Worm (Caenorhabditis elegans): ENCODE measurements around the gene tbc-9.

Gene tbc-9

ce11 chrIV:13487596-13487995, 15.1 kb downstream of the tbc-9 start:
- no peak for TF ChIP-seq fkh-8 (tag; optimal IDR thresholded peaks at IDR 0.05)
- no peak for TF ChIP-seq snpc-4 (tag; optimal IDR thresholded peaks at IDR 0.05)
- TF ChIP-seq nhr-85 (tag) = peak; percentile 1

DNA sequence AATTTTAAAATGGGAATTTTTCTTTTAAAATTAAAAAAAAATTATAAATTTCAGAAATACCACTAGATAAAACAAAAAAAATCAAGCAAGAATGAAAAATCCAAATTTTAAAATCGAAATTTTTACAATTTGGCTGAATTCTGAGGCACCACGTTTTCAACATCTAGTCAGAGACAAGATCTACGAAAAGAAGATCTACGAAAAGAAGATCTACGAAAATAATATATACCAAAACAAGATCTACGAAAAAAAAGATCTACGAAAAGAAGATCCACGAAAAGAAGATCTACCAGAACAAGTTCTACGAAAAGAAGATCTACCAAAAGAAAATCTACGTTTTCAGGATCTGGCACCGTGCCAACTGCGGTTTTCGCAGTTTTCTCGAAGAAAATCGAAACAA, 15.6 kb downstream of the tbc-9 start:
- TF ChIP-seq C16A3.4 (tag; optimal IDR thresholded peaks at IDR 0.05) (no peak), nhr-20 (tag; optimal IDR thresholded peaks at IDR 0.05) (peak; percentile 8), nhr-19 (GFP tag; conservative IDR thresholded peaks at IDR 0.05) (peak; percentile 13; the same call in 1 of the 2 replicates), fos-1 (tag; optimal IDR thresholded peaks at IDR 0.05) (no peak), rnt-1 (tag; optimal IDR thresholded peaks at IDR 0.05) (no peak), sup-37 (GFP tag; optimal IDR thresholded peaks at IDR 0.05) (no peak), tbx-2 (tag; optimal IDR thresholded peaks at IDR 0.05) (peak; percentile 10), nhr-90 (tag; optimal IDR thresholded peaks at IDR 0.05; ENCODE audit: poor library complexity) (peak; percentile 30), nhr-28 (tag; optimal IDR thresholded peaks at IDR 0.05) (no peak), irx-1 (tag; optimal IDR thresholded peaks at IDR 0.05) (no peak), nhr-77 (tag; optimal IDR thresholded peaks at IDR 0.05) (no peak), mab-9 (GFP tag; IDR thresholded peaks at IDR 0.05) (no peak), lin-15B (tag; optimal IDR thresholded peaks at IDR 0.05) (no peak), elt-3 (tag; optimal IDR thresholded peaks at IDR 0.05) (no peak), unc-98 (GFP tag; IDR thresholded peaks at IDR 0.05) (peak; percentile 26; the same call in 1 of the 2 replicates), efl-1 (optimal IDR thresholded peaks at IDR 0.05) (peak; percentile 15 to 37), efl-1 (GFP tag; optimal IDR thresholded peaks at IDR 0.05 in 1 of 2) (peak in 1 of 2 experiments; percentile 24), ceh-88 (GFP tag; IDR thresholded peaks at IDR 0.05) (0 out of 2 replicates have a peak, but pooled peaks have one; percentile 16), dsc-1 (tag; optimal IDR thresholded peaks at IDR 0.05) (peak; percentile 3), lir-3 (tag; optimal IDR thresholded peaks at IDR 0.05; ENCODE audit: poor library complexity) (peak; percentile 74), nhr-12 (tag; optimal IDR thresholded peaks at IDR 0.05) (no peak), pax-3 (tag; optimal IDR thresholded peaks at IDR 0.05) (peak; percentile 15), nhr-47 (tag; optimal IDR thresholded peaks at IDR 0.05) (peak; percentile 55), xbp-1 (tag; optimal IDR thresholded peaks at IDR 0.05) (peak; percentile 5), mep-1 (tag; optimal IDR thresholded peaks at IDR 0.05) (no peak), ztf-11 (tag; optimal IDR thresholded peaks at IDR 0.05) (peak in 1 of 2 experiments; percentile 56), nhr-71 (tag; optimal IDR thresholded peaks at IDR 0.05) (peak; percentile 48), mef-2 (tag; optimal IDR thresholded peaks at IDR 0.05) (no peak), isw-1 (GFP tag; IDR thresholded peaks at IDR 0.05) (no peak)

DNA sequence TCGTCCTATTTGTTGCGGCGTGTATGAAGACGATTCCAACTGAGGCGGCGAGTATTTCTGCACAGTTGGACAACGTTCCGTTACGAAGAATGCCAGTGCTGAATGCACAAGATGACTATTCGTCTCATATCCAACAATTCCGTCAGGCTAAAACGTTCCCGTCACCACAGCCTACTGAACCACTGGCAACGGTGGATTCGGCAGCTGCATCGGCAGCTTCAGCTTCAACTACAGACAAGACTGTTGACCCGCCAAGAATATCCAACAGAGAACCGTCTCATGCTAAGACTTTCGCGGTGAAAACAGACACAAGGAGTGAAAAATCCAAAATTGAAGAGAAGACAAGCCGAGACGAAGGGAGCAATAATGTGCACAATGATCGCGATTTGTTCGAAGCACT, 19.1 kb downstream of the tbc-9 start:
- no peak for TF ChIP-seq ztf-4 (tag; optimal IDR thresholded peaks at IDR 0.05)
- no peak for TF ChIP-seq efl-1 (optimal IDR thresholded peaks at IDR 0.05)
- peak in 1 of 2 experiments; percentile 63 for TF ChIP-seq efl-1 (GFP tag; optimal IDR thresholded peaks at IDR 0.05 in 1 of 2)

- TF ChIP-seq zag-1 (tag; optimal IDR thresholded peaks at IDR 0.05) (no peak), mef-2 (tag; optimal IDR thresholded peaks at IDR 0.05) (no peak), vab-15 (tag; optimal IDR thresholded peaks at IDR 0.05) (no peak)
Measured at ce11 chrIV:13482469-13482868, 20.2 kb downstream of the tbc-9 start, which contains the start of gene Y38H8A.1. Gene Y38H8A.1 (plus strand): TSS chrIV:13482769.

DNA sequence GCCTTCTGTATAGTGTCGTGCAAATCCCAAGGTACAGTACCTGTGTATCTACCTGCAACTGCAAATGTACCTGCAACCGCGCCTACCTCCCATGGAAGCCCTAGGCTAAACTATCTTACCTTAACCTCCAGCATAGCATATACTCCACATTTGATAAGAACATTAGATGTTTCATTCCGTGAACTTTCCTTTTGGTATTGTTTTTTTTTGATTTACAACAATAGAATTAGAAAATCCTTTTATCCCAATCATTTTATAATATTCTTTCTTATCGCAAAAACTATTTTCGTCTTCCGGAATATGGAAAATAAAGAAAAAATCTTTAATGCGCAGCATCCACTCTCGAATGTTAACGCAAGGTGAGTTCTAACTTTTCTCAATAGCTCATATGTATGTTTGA, 28.5 kb downstream of the tbc-9 start, which contains the start of gene Y38H8A.2:
Gene Y38H8A.2 (plus strand): TSS at position 301 of the 400 bp plus-strand sequence.
- TF ChIP-seq nhr-85 (tag) (no peak), ztf-11 (tag; optimal IDR thresholded peaks at IDR 0.05) (no peak)
